Worm (Caenorhabditis elegans) whole organism, late embryonic: ENCODE data around the gene C07E3.4.

Experiments used
- C08G9.2 ChIP-seq: sonication (generic microtip); optimal IDR thresholded peaks from 2 replicates; lab custom pipeline; 2016; ENCODE audit warnings: mild to moderate bottlenecking, missing genetic modification characterization, moderate library complexity, missing compliant biosample characterization
- F13H6.1 ChIP-seq: sonication (generic microtip); optimal IDR thresholded peaks from 2 replicates; lab custom pipeline; 2016; ENCODE audit warnings: missing genetic modification characterization, missing compliant biosample characterization
- K02D7.2 ChIP-seq: sonication (generic microtip); optimal IDR thresholded peaks from 2 replicates; lab custom pipeline; 2017; ENCODE audit warnings: mild to moderate bottlenecking, missing genetic modification characterization, missing compliant biosample characterization
- K09A11.1 ChIP-seq: sonication (generic microtip); optimal IDR thresholded peaks from 2 replicates; lab custom pipeline; 2017; ENCODE audit warnings: antibody characterized with exemption, mild to moderate bottlenecking, missing genetic modification characterization, missing compliant biosample characterization; ENCODE audit not compliant: insufficient read depth
- Y22D7AL.16 ChIP-seq: sonication (generic microtip); optimal IDR thresholded peaks from 2 replicates; lab custom pipeline; 2016; ENCODE audit warnings: missing genetic modification characterization, missing compliant biosample characterization
- ama-1 ChIP-seq: fragments of 150-350 bp; optimal IDR thresholded peaks from 2 replicates; lab custom pipeline; 2014
- ceh-14 ChIP-seq: sonication (generic microtip); optimal IDR thresholded peaks from 2 replicates; lab custom pipeline; 2016; ENCODE audit warnings: missing genotype, missing genetic modification characterization, missing compliant biosample characterization
- ceh-18 ChIP-seq: sonication (generic microtip); optimal IDR thresholded peaks from 2 replicates; lab custom pipeline; 2016; ENCODE audit warnings: missing genetic modification characterization, missing compliant biosample characterization
- ceh-19 ChIP-seq: fragments of 200-800 bp; sonication (Bioruptor generic); optimal IDR thresholded peaks from 2 replicates; lab custom pipeline; 2018; ENCODE audit warnings: mild to moderate bottlenecking, missing genetic modification characterization, missing compliant biosample characterization
- ceh-22 ChIP-seq: sonication (generic microtip); optimal IDR thresholded peaks from 2 replicates; lab custom pipeline; 2017; ENCODE audit warnings: missing biosample characterization, missing genetic modification characterization
- ceh-31 ChIP-seq: sonication (generic microtip); optimal IDR thresholded peaks from 2 replicates; lab custom pipeline; 2016; ENCODE audit warnings: missing genetic modification characterization, missing compliant biosample characterization
- ceh-45 ChIP-seq: fragments of 200-800 bp; sonication (Bioruptor generic); IDR thresholded peaks from 2 replicates; pipeline ENCODE4 v1.3.6; 2022; ENCODE audit warnings: missing genetic modification reagents, missing genetic modification characterization, missing compliant biosample characterization
- dve-1 ChIP-seq: sonication (generic microtip); optimal IDR thresholded peaks from 2 replicates; lab custom pipeline; 2017; ENCODE audit warnings: antibody characterized with exemption, mild to moderate bottlenecking, missing genetic modification characterization, missing compliant biosample characterization
- elt-4 ChIP-seq: sonication (generic microtip); optimal IDR thresholded peaks from 2 replicates; lab custom pipeline; 2016; ENCODE audit warnings: missing genetic modification characterization, missing compliant biosample characterization
- fax-1 ChIP-seq: sonication (generic microtip); optimal IDR thresholded peaks from 2 replicates; lab custom pipeline; 2016; ENCODE audit warnings: missing genotype, missing genetic modification characterization, missing compliant biosample characterization
- fkh-6 ChIP-seq: sonication (generic microtip); optimal IDR thresholded peaks from 2 replicates; lab custom pipeline; 2016; ENCODE audit warnings: missing genetic modification characterization, missing compliant biosample characterization
- gmeb-2 ChIP-seq: sonication (generic microtip); optimal IDR thresholded peaks from 2 replicates; lab custom pipeline; 2016; ENCODE audit warnings: missing genetic modification characterization, inconsistent platforms, missing compliant biosample characterization
- hlh-13 ChIP-seq: fragments of 200-800 bp; sonication (Bioruptor generic); optimal IDR thresholded peaks from 2 replicates; lab custom pipeline; 2018; ENCODE audit warnings: mild to moderate bottlenecking, missing genetic modification characterization, missing compliant biosample characterization
- hlh-15 ChIP-seq: sonication (generic microtip); optimal IDR thresholded peaks from 2 replicates; lab custom pipeline; 2016; ENCODE audit warnings: missing genetic modification characterization, missing compliant biosample characterization
- hlh-30 ChIP-seq: sonication (generic microtip); optimal IDR thresholded peaks from 2 replicates; lab custom pipeline; 2017; ENCODE audit warnings: antibody characterized with exemption, missing genetic modification characterization, missing compliant biosample characterization; ENCODE audit not compliant: insufficient read depth
- lim-6 ChIP-seq: sonication (generic microtip); optimal IDR thresholded peaks from 2 replicates; lab custom pipeline; 2016; ENCODE audit warnings: missing genetic modification characterization, missing compliant biosample characterization
- madf-2 ChIP-seq: sonication (generic microtip); optimal IDR thresholded peaks from 2 replicates; lab custom pipeline; 2017; ENCODE audit warnings: missing genetic modification characterization, missing compliant biosample characterization
- nhr-11 ChIP-seq: fragments of 150-350 bp; optimal IDR thresholded peaks from 2 replicates; lab custom pipeline; 2014; ENCODE audit warnings: missing biosample characterization, missing genetic modification characterization
- nhr-232 ChIP-seq: sonication (generic microtip); optimal IDR thresholded peaks from 2 replicates; lab custom pipeline; 2016; ENCODE audit warnings: missing genetic modification characterization, missing compliant biosample characterization
- odd-2 ChIP-seq: sonication (generic microtip); optimal IDR thresholded peaks from 2 replicates; lab custom pipeline; 2017; ENCODE audit warnings: antibody characterized with exemption, mild to moderate bottlenecking, missing genetic modification characterization, missing compliant biosample characterization
- pag-3 ChIP-seq: sonication (generic microtip); optimal IDR thresholded peaks from 2 replicates; lab custom pipeline; 2016; ENCODE audit warnings: missing compliant biosample characterization, missing genetic modification characterization, borderline replicate concordance
- pat-9 ChIP-seq: fragments of 200-800 bp; sonication (Bioruptor generic); optimal IDR thresholded peaks from 2 replicates; lab custom pipeline; 2018; ENCODE audit warnings: mild to moderate bottlenecking, missing genetic modification characterization, moderate library complexity, missing compliant biosample characterization
- pha-2 ChIP-seq: sonication (generic microtip); optimal IDR thresholded peaks from 2 replicates; lab custom pipeline; 2017; ENCODE audit warnings: mild to moderate bottlenecking, missing genetic modification characterization, missing compliant biosample characterization
- pha-4 ChIP-seq: fragments of 150-350 bp; optimal IDR thresholded peaks from 2 replicates; lab custom pipeline; 2018; ENCODE audit warnings: missing biosample characterization, missing genetic modification reagents, missing genetic modification characterization
- rnt-1 ChIP-seq: sonication (generic microtip); optimal IDR thresholded peaks from 2 replicates; lab custom pipeline; 2016; ENCODE audit warnings: missing genetic modification characterization, missing compliant biosample characterization
- sdc-2 ChIP-seq: sonication (generic microtip); optimal IDR thresholded peaks from 2 replicates; lab custom pipeline; 2016; ENCODE audit warnings: missing genotype, missing genetic modification characterization, missing compliant biosample characterization
- tbx-7 ChIP-seq: sonication (generic microtip); optimal IDR thresholded peaks from 2 replicates; lab custom pipeline; 2016; ENCODE audit warnings: missing genotype, missing genetic modification characterization, missing compliant biosample characterization
- ttx-3 ChIP-seq: sonication (generic microtip); optimal IDR thresholded peaks from 2 replicates; lab custom pipeline; 2016; ENCODE audit warnings: missing genetic modification reagents, missing genetic modification characterization, missing compliant biosample characterization
- unc-42 ChIP-seq: sonication (generic microtip); optimal IDR thresholded peaks from 2 replicates; lab custom pipeline; 2016; ENCODE audit warnings: missing genotype, missing genetic modification characterization, missing compliant biosample characterization
- unc-55 ChIP-seq: sonication (generic microtip); optimal IDR thresholded peaks from 2 replicates; lab custom pipeline; 2017; ENCODE audit warnings: missing biosample characterization, missing genetic modification reagents, missing genetic modification characterization

Gene C07E3.4

DNA sequence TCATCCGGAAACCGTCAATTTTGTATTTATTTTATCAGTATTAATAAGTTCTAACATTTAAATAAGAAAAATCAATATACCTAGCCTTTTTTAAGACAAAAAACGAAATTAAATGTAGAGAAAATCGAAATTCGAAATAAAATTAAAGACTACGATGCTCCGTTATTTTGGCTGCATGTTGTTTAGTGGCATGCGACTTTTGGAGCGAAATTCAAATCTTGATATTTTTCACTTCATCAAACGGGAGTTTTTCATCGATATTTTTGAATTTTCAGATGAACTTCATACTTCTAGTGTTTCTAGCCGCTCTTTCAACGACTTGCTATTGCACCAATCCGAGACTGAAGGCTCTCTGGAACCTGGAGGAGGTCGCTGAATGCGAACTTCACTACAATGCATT lies 10.1 kb upstream of the C07E3.4 start, which contains the start of gene C07E3.9:
Gene C07E3.9, plus strand, starts transcription at position 270 of the 400 bp plus-strand sequence.
- TF ChIP-seq nhr-232 (no peak), unc-42 (tag; lab: Kevin White, UChicago) (peak; percentile 66)

DNA sequence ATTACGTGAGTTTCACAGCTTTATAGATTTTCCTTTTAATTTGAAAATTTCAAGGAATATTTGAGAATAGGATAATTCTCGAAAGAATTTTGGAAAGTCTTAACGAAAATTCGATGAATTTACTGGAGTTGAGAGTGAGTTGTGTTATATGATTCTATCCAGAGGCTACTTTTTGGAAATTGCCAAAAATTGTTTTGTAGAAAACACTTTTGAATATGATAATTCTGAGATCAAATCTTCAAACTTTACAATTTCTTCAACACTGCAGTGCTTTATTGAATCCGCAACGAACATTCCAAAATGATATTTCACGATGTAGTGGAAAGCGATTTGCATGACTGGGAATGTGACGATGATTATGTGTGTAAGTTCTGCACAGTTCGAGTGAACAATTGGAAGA lies 8.6 kb upstream of the C07E3.4 start, which contains the start of gene C07E3.8:
Gene C07E3.8, plus strand, starts transcription at position 301 of the 400 bp plus-strand sequence.
- no peak for TF ChIP-seq hlh-15 (tag; lab: Kevin White, UChicago)
- TF ChIP-seq C08G9.2: no peak
- no peak for TF ChIP-seq ceh-22
- no peak for TF ChIP-seq elt-4 (tag; lab: Kevin White, UChicago)
- TF ChIP-seq madf-2: no peak
- TF ChIP-seq rnt-1 (tag; lab: Kevin White, UChicago): no peak
- TF ChIP-seq unc-42 (tag; lab: Kevin White, UChicago): no peak
- no peak for TF ChIP-seq ceh-31 (tag; lab: Kevin White, UChicago)
- TF ChIP-seq fax-1: no peak
- TF ChIP-seq nhr-11 (tag; lab: Kevin White, UChicago): no peak
- no peak for TF ChIP-seq gmeb-2 (tag; lab: Kevin White, UChicago)
- no peak for TF ChIP-seq pag-3 (tag; lab: Kevin White, UChicago)
- TF ChIP-seq dve-1: no peak
- TF ChIP-seq fkh-6 (tag; lab: Kevin White, UChicago): no peak
- no peak for TF ChIP-seq ceh-45
- TF ChIP-seq tbx-7 (tag; lab: Kevin White, UChicago): no peak
- no peak for TF ChIP-seq ceh-14 (tag; lab: Kevin White, UChicago)

DNA sequence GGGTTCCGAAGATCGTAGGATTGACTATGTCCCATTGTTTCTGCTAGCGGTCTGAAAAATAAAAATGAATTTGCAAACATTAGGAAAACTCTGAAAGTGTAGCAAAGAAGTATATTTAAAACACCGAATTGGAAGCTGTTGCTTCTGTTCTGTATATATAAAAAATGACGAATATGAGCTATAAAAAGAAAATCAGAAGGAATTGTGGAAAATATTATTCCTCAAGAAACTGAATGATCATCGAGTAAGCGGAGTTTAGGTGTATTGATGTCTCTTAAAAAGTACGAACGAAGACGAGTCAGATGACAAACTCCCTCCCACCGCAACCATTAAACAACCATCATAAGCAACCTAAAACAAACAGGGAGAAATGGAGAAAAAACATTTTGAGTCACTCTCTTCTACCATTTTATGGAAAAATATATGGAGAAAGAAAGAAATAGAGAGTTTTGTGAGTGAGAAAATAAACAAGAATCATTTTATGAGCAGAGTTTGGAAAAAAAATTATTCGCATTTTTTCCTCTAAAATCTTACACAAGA lies 3.0 kb upstream of the C07E3.4 start, which contains the start of gene C07E3.3:
Gene C07E3.3, minus strand, starts transcription at position 51 of the 540 bp plus-strand sequence.
- TF ChIP-seq pag-3 (tag; lab: Kevin White, UChicago) (no peak), elt-4 (tag; lab: Kevin White, UChicago) (no peak), sdc-2 (no peak), ceh-22 (no peak), K02D7.2 (no peak), ttx-3 (no peak), hlh-30 (tag; lab: Kevin White, UChicago) (no peak), C08G9.2 (no peak), pha-4 (tag; lab: Kevin White, UChicago) (no peak), pha-2 (tag; lab: Kevin White, UChicago) (no peak), unc-55 (GFP tag; lab: Kevin White, UChicago) (no peak), lim-6 (tag; lab: Kevin White, UChicago) (no peak), F13H6.1 (tag; lab: Kevin White, UChicago) (no peak), hlh-13 (GFP tag; lab: Kevin White, UChicago) (no peak), odd-2 (tag; lab: Kevin White, UChicago) (no peak), Y22D7AL.16 (tag; lab: Kevin White, UChicago) (no peak), dve-1 (no peak), ceh-19 (GFP tag; lab: Kevin White, UChicago) (no peak), pat-9 (tag; lab: Kevin White, UChicago) (no peak)

DNA sequence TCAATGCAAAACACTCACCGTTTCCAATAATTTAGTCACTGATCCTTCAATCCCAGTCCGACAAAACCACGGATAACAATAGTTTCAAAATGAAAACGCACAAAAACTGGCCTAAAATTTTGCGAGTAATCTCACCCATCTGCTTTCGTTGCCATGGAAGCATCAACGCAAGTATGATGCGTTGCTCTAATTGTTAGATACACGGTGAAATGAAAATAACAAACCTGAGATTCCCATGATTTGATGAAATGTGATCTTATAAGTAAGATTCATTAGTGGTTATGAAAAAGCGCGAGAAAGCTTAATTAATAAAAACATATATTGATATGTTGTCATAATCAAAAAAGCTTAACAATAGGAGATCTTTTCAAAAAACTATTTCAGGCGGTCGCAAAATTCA lies 6.6 kb downstream of the C07E3.4 start, which contains the start of gene ceh-57:
Gene ceh-57, minus strand, starts transcription at position 95 of the 400 bp plus-strand sequence.
- peak; percentile 36 for TF ChIP-seq ama-1 (lab: Kevin White, UChicago)
- TF ChIP-seq K09A11.1 (tag; lab: Kevin White, UChicago): no peak
- TF ChIP-seq unc-42 (tag; lab: Kevin White, UChicago): no peak
- TF ChIP-seq ceh-18 (tag; lab: Kevin White, UChicago): no peak
- no peak for TF ChIP-seq sdc-2
